Fruit fly (Drosophila melanogaster): Measurements from ENCODE around the gene BigH1.

Gene BigH1

DNA sequence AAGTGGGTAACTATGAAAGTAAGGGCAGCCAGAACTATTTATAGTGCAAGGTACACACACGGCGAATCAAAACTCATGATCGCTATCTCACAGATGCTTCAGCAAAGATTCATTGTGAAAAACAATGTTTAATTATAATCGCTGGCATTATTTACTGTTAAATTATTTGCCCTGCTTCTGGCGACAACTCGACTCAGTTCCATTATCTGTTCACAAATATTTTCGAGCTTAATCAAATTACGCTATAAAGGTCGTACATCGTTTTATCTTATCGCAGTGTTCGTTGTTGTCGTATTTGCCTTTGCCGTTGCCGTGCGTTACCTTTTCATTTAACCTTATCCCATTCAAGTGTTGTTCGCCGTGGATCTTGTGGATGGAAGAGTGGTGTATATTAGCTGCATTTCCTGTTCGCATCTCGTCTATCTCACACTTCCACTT lies 45.7 kb downstream of the BigH1 start (continued):
- TF ChIP-seq CG33213 (GFP tag; optimal IDR thresholded peaks at IDR 0.05) = no peak
- no peak for TF ChIP-seq org-1 (GFP tag; optimal IDR thresholded peaks at IDR 0.05)
- no peak for TF ChIP-seq CG6854 (GFP tag; optimal IDR thresholded peaks at IDR 0.05)
- TF ChIP-seq mirr (GFP tag; optimal IDR thresholded peaks at IDR 0.05) = peak; percentile 89
- TF ChIP-seq D19B (GFP tag; optimal IDR thresholded peaks at IDR 0.05) = no peak
- TF ChIP-seq CG9727 (GFP tag; optimal IDR thresholded peaks at IDR 0.05) = peak; percentile 29
- TF ChIP-seq ap (GFP tag; IDR thresholded peaks at IDR 0.05) = no peak
- no peak for TF ChIP-seq zfh1 (GFP tag; IDR thresholded peaks at IDR 0.05)
- TF ChIP-seq Hmx (GFP tag; optimal IDR thresholded peaks at IDR 0.05) = no peak
- TF ChIP-seq lab (GFP tag; optimal IDR thresholded peaks at IDR 0.05) = peak; percentile 65
- peak; percentile 10 for TF ChIP-seq CG15269 (tag; optimal IDR thresholded peaks at IDR 0.05)
- no peak for TF ChIP-seq bab2 (GFP tag; optimal IDR thresholded peaks at IDR 0.05)
- TF ChIP-seq CG17385 (GFP tag; optimal IDR thresholded peaks at IDR 0.05) = no peak
- peak; percentile 65 for TF ChIP-seq sens (GFP tag)
- peak; percentile 33 for TF ChIP-seq wek (GFP tag; optimal IDR thresholded peaks at IDR 0.05)
- no peak for TF ChIP-seq Gsc (GFP tag; IDR thresholded peaks at IDR 0.05)
- peak; percentile 3 for TF ChIP-seq ERR (GFP tag; optimal IDR thresholded peaks at IDR 0.05)
- no peak for TF ChIP-seq lola (GFP tag; optimal IDR thresholded peaks at IDR 0.05)
- no peak for TF ChIP-seq Side (GFP tag; optimal IDR thresholded peaks at IDR 0.05)
- no peak for TF ChIP-seq CG3281 (GFP tag; optimal IDR thresholded peaks at IDR 0.05)
- no peak for TF ChIP-seq B-H2 (GFP tag; optimal IDR thresholded peaks at IDR 0.05)
- TF ChIP-seq Sry-δ (GFP tag; optimal IDR thresholded peaks at IDR 0.05) = no peak
- TF ChIP-seq crc (GFP tag; optimal IDR thresholded peaks at IDR 0.05) = no peak
- TF ChIP-seq CG16815 (GFP tag; optimal IDR thresholded peaks at IDR 0.05) = no peak
- TF ChIP-seq MBD-R2 (GFP tag; IDR thresholded peaks at IDR 0.05) = no peak
- TF ChIP-seq CG6683 (GFP tag; optimal IDR thresholded peaks at IDR 0.05) = peak; percentile 36
- no peak for TF ChIP-seq CG16813 (GFP tag; IDR thresholded peaks at IDR 0.05; ENCODE audit: partially characterized antibody)
- TF ChIP-seq Deaf1 (tag; optimal IDR thresholded peaks at IDR 0.05) = no peak
- TF ChIP-seq Fer1 (GFP tag; optimal IDR thresholded peaks at IDR 0.05) = peak; percentile 15
- TF ChIP-seq CG3847 (GFP tag; IDR thresholded peaks at IDR 0.05) = no peak
- no peak for TF ChIP-seq oc (tag; optimal IDR thresholded peaks at IDR 0.05)
- peak; percentile 12; the same call in 1 of the 2 replicates for TF ChIP-seq CG4360 (GFP tag; IDR thresholded peaks at IDR 0.05)
- peak; percentile 25 for TF ChIP-seq CG12071 (GFP tag; optimal IDR thresholded peaks at IDR 0.05)
- TF ChIP-seq gem (tag; optimal IDR thresholded peaks at IDR 0.05) = no peak
- TF ChIP-seq MESR4 (GFP tag; optimal IDR thresholded peaks at IDR 0.05) = no peak
- TF ChIP-seq eyg (GFP tag; optimal IDR thresholded peaks at IDR 0.05) = no peak
- TF ChIP-seq CG31224 (GFP tag; IDR thresholded peaks at IDR 0.05) = no peak
- no peak for TF ChIP-seq ac (GFP tag; optimal IDR thresholded peaks at IDR 0.05)
- TF ChIP-seq NC2α (GFP tag; optimal IDR thresholded peaks at IDR 0.05) = no peak
- peak in 1 of 2 experiments; percentile 36 for TF ChIP-seq Eip74EF (GFP tag; optimal IDR thresholded peaks at IDR 0.05)
- TF ChIP-seq CG5245 (GFP tag; optimal IDR thresholded peaks at IDR 0.05) = peak; percentile 11
- TF ChIP-seq lmd (GFP tag; IDR thresholded peaks at IDR 0.05) = no peak
- no peak for TF ChIP-seq fd3F (GFP tag; optimal IDR thresholded peaks at IDR 0.05)
- no peak for TF ChIP-seq CG9797 (GFP tag; optimal IDR thresholded peaks at IDR 0.05)
- TF ChIP-seq YL-1 (GFP tag; optimal IDR thresholded peaks at IDR 0.05) = no peak
- no peak for TF ChIP-seq CG2120 (GFP tag; optimal IDR thresholded peaks at IDR 0.05)
- no peak for TF ChIP-seq HLH4C (GFP tag; IDR thresholded peaks at IDR 0.05; ENCODE audit: partially characterized antibody)
- TF ChIP-seq ssp (GFP tag; IDR thresholded peaks at IDR 0.05) = no peak
- no peak for TF ChIP-seq CG8478 (optimal IDR thresholded peaks at IDR 0.05)
- TF ChIP-seq Sry-β (GFP tag; optimal IDR thresholded peaks at IDR 0.05) = no peak
- no peak for TF ChIP-seq otp (GFP tag; IDR thresholded peaks at IDR 0.05)
- no peak for TF ChIP-seq CG10959 (GFP tag; IDR thresholded peaks at IDR 0.05)

All from whole organism, embryonic.